Worm (Caenorhabditis elegans): ENCODE measurements around the gene C52E4.12.

DNA sequence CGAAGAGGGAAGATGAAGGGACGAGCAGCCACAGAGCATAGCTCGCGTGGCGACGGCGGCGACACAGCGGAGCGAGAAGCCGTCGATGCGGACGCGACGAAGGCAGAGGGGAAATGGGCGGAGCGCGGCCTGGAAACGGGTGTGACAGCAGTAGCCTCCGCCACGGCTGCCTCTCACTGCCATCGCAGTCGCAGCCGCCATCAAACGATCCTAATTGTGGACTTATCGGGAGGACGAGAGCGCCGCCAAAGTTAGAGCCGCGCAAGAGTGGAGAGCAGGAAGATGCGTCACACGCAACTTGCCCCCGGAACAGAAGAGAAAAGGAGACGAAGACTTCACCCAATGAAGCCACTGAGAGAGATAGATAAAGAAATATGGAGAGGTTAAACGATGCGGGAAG is 28.3 kb downstream of the C52E4.12 start:
- TF ChIP-seq him-1 (tag; optimal IDR thresholded peaks at IDR 0.05) (peak; percentile 41), dao-5 (tag; optimal IDR thresholded peaks at IDR 0.05) (no peak)
